Worm (Caenorhabditis elegans) whole organism, L3 larva: ENCODE measurements around the gene fbxa-199.
A peak's percentile ranks its signal among the peaks of the same experiment; 100 is the strongest.
"Not testable (repeated sequence)": the region's sequence is repeated elsewhere in the genome, so short reads cannot be mapped to it uniquely, and the experiment has no call there.

Experiments
- R02D3.7 ChIP-seq: fragments of 150-350 bp; optimal IDR thresholded peaks from 2 replicates; lab custom pipeline; 2014; ENCODE audit warnings: missing biosample characterization, missing genetic modification characterization
- ZK546.5 ChIP-seq: sonication (generic microtip); optimal IDR thresholded peaks from 2 replicates; lab custom pipeline; 2017; ENCODE audit warnings: missing biosample characterization, missing genetic modification characterization
- aly-2 ChIP-seq: fragments of 150-350 bp; optimal IDR thresholded peaks from 2 replicates; lab custom pipeline; 2014; ENCODE audit warnings: missing biosample characterization, missing genetic modification characterization
- ama-1 ChIP-seq: fragments of 150-350 bp; optimal IDR thresholded peaks from 2 replicates; lab custom pipeline; 2018
- ceh-82 ChIP-seq: fragments of 150-350 bp; optimal IDR thresholded peaks from 2 replicates; lab custom pipeline; 2014; ENCODE audit warnings: missing biosample characterization, missing genetic modification characterization
- daf-12 ChIP-seq: fragments of 150-350 bp; optimal IDR thresholded peaks from 2 replicates; lab custom pipeline; 2014; ENCODE audit warnings: missing biosample characterization, missing genetic modification reagents, missing genetic modification characterization
- egl-27 ChIP-seq: sonication (generic microtip); optimal IDR thresholded peaks from 4 replicates; lab custom pipeline; 2017; ENCODE audit warnings: missing biosample characterization, missing genetic modification reagents, missing genetic modification characterization
- elt-1 ChIP-seq: fragments of 150-350 bp; optimal IDR thresholded peaks from 2 replicates; lab custom pipeline; 2014; ENCODE audit warnings: missing biosample characterization, missing genetic modification characterization
- elt-2 ChIP-seq: sonication (generic microtip); optimal IDR thresholded peaks from 2 replicates; lab custom pipeline; 2016; ENCODE audit warnings: missing genetic modification reagents, mild to moderate bottlenecking, missing genetic modification characterization, missing compliant biosample characterization
- elt-3 ChIP-seq, 3 experiments: fragments of 150-350 bp in 1 of 3; sonication (generic microtip) in 2 of 3; optimal IDR thresholded peaks; 2 replicates in 2 of 3; 4 replicates in 1 of 3; lab custom pipeline; 2014 to 2017; ENCODE audit warnings: missing biosample characterization in 3 of 3, missing genetic modification characterization in 3 of 3
- fkh-10 ChIP-seq: sonication (generic microtip); optimal IDR thresholded peaks from 2 replicates; lab custom pipeline; 2017; ENCODE audit warnings: missing biosample characterization, missing genetic modification reagents, missing genetic modification characterization
- fkh-2 ChIP-seq: fragments of 150-350 bp; optimal IDR thresholded peaks from 2 replicates; lab custom pipeline; 2014; ENCODE audit warnings: missing biosample characterization, missing genetic modification reagents, missing genetic modification characterization
- fos-1 ChIP-seq: fragments of 150-350 bp; optimal IDR thresholded peaks from 2 replicates; lab custom pipeline; 2014; ENCODE audit warnings: missing biosample characterization, missing genetic modification characterization
- jun-1 ChIP-seq: fragments of 150-350 bp; optimal IDR thresholded peaks from 2 replicates; lab custom pipeline; 2014; ENCODE audit warnings: missing biosample characterization, missing genetic modification reagents, missing genetic modification characterization
- lin-15B ChIP-seq: fragments of 150-350 bp; optimal IDR thresholded peaks from 2 replicates; lab custom pipeline; 2014; ENCODE audit warnings: missing biosample characterization, missing genetic modification characterization
- lin-39 ChIP-seq: fragments of 150-350 bp; optimal IDR thresholded peaks from 2 replicates; lab custom pipeline; 2018; ENCODE audit warnings: missing biosample characterization, missing genetic modification reagents, missing genetic modification characterization
- lsy-12 ChIP-seq: sonication (generic microtip); optimal IDR thresholded peaks from 2 replicates; lab custom pipeline; 2016; ENCODE audit warnings: mild to moderate bottlenecking, missing genetic modification characterization, missing compliant biosample characterization
- mml-1 ChIP-seq: fragments of 150-350 bp; sonication (generic microtip); optimal IDR thresholded peaks from 3 replicates; lab custom pipeline; 2014; ENCODE audit warnings: missing biosample characterization, missing genetic modification characterization
- nhr-11 ChIP-seq: fragments of 150-350 bp; optimal IDR thresholded peaks from 2 replicates; lab custom pipeline; 2014; ENCODE audit warnings: missing biosample characterization, missing genetic modification characterization
- nhr-23 ChIP-seq: fragments of 150-350 bp; optimal IDR thresholded peaks from 2 replicates; lab custom pipeline; 2014; ENCODE audit warnings: missing biosample characterization, missing genetic modification reagents, missing genetic modification characterization
- nhr-28 ChIP-seq: fragments of 150-350 bp; optimal IDR thresholded peaks from 2 replicates; lab custom pipeline; 2014; ENCODE audit warnings: missing biosample characterization, missing genetic modification characterization
- nhr-67 ChIP-seq: fragments of 150-350 bp; optimal IDR thresholded peaks from 2 replicates; lab custom pipeline; 2014; ENCODE audit warnings: missing biosample characterization, missing genetic modification characterization
- nhr-77 ChIP-seq: fragments of 150-350 bp; optimal IDR thresholded peaks from 2 replicates; lab custom pipeline; 2014; ENCODE audit warnings: missing biosample characterization, missing genetic modification characterization
- pha-4 ChIP-seq: fragments of 150-350 bp; optimal IDR thresholded peaks from 2 replicates; lab custom pipeline; 2014; ENCODE audit warnings: missing biosample characterization, missing genetic modification reagents, missing genetic modification characterization
- pqm-1 ChIP-seq: fragments of 150-350 bp; optimal IDR thresholded peaks from 2 replicates; lab custom pipeline; 2017; ENCODE audit warnings: missing biosample characterization, missing genetic modification characterization, inconsistent platforms
- skn-1 ChIP-seq: fragments of 150-350 bp; optimal IDR thresholded peaks from 2 replicates; lab custom pipeline; 2014; ENCODE audit warnings: missing biosample characterization, missing genetic modification characterization
- snpc-4 ChIP-seq: fragments of 150-350 bp; optimal IDR thresholded peaks from 2 replicates; lab custom pipeline; 2014; ENCODE audit warnings: missing biosample characterization, missing genetic modification characterization
- unc-62 ChIP-seq: fragments of 150-350 bp; sonication (generic microtip); optimal IDR thresholded peaks from 4 replicates; lab custom pipeline; 2014; ENCODE audit warnings: missing biosample characterization, missing genetic modification reagents, missing genetic modification characterization
- zag-1 ChIP-seq: fragments of 150-350 bp; optimal IDR thresholded peaks from 2 replicates; lab custom pipeline; 2014; ENCODE audit warnings: missing biosample characterization, missing genetic modification characterization
- ztf-11 ChIP-seq: fragments of 150-350 bp; optimal IDR thresholded peaks from 2 replicates; lab custom pipeline; 2014; ENCODE audit warnings: missing biosample characterization, missing genetic modification characterization
- ztf-4 ChIP-seq: fragments of 150-350 bp; optimal IDR thresholded peaks from 2 replicates; lab custom pipeline; 2014; ENCODE audit warnings: missing biosample characterization, missing genetic modification characterization

fbxa-199 gene

DNA sequence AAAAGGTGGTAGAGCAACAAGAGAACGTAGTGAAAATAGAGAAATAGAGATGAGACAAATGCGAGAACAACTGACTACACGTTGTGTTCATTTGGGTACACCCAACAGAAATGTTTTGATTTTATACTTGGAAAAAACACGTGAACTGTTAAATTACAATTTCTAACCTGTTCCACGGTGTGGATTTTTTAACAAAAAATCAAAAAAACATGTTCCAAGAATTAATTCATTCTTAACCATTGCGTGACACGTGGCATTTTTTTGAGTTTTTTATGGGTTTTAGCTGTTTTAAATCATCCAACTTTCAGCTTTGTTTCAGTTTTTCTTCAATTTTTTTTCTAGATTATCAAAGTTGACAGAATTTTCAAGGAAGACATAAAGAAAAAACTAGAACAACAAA is 37.2 kb downstream of the fbxa-199 start, which contains the start of gene ech-1.1:
Gene ech-1.1, minus strand, starts transcription at position 101 of the 400 bp plus-strand sequence.
- not testable (repeated sequence) for TF ChIP-seq aly-2, pqm-1, skn-1 (tag; lab: Kevin White, UChicago)

DNA sequence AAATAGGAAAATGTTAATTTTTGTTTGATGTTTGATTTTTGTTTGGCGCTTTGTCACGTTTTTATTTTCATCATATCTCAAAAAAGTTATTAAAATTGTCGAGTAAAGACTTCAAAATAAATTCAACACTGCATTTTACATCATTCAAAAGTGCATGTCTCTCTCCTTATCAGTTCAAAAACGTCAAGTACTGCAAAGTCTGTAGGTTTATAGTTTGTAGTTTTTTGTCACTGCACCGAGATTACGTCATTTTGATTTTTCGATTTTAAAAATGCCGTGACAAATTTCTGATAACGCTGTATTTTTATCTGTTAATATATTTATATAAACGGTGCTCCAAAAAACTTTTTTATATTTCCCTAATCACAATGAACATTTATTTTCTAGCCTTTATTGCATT is 44.0 kb downstream of the fbxa-199 start, which contains the start of gene C29F3.7:
Gene C29F3.7, plus strand, starts transcription at position 254 of the 400 bp plus-strand sequence.
- no peak for TF ChIP-seq nhr-77 (tag; lab: Kevin White, UChicago)
- TF ChIP-seq ZK546.5 (tag; lab: Kevin White, UChicago): no peak
- peak; percentile 99 for TF ChIP-seq pqm-1 (tag; lab: Kevin White, UChicago)
- no peak for TF ChIP-seq R02D3.7
- peak; percentile 57 for TF ChIP-seq jun-1 (tag; lab: Kevin White, UChicago)
- no peak for TF ChIP-seq snpc-4
- TF ChIP-seq ama-1: no peak
- TF ChIP-seq egl-27: peak; percentile 60
- no peak for TF ChIP-seq unc-62
- no peak for TF ChIP-seq fkh-2
- no peak for TF ChIP-seq mml-1
- no peak for TF ChIP-seq lsy-12
- no peak for TF ChIP-seq daf-12 (tag; lab: Kevin White, UChicago)
- peak; percentile 99 for TF ChIP-seq elt-2 (tag; lab: Kevin White, UChicago)
- no peak for TF ChIP-seq fkh-10 (GFP tag; lab: Kevin White, UChicago)
- no peak for TF ChIP-seq nhr-11 (tag; lab: Kevin White, UChicago)
- no peak for TF ChIP-seq zag-1 (tag; lab: Kevin White, UChicago)
- no peak for TF ChIP-seq ztf-4 (tag; lab: Kevin White, UChicago)
- TF ChIP-seq, all 47 proteins: peak for 4

DNA sequence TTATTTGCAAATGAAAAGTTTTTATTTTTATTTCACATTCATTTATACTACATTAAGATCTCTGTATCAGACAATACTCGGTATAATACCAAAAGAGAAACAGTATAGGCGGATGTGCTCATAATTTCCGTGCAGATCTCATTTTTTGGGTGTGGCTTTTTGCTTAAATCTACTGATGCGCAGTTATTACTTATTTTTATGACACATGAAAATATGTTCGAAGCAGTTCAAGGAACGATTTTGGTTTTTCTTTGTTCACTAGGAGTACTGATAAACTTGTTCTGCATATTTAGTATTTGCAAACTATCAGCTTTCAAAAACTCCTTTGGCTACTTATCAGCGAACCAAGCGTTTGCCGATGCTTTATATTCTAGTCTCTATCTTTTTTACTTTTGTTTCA is 46.3 kb downstream of the fbxa-199 start, which contains the start of gene srx-58:
Gene srx-58, plus strand, starts transcription at position 301 of the 400 bp plus-strand sequence.
- TF ChIP-seq elt-3 (tag; optimal IDR thresholded peaks at IDR 0.05; lab: Kevin White, UChicago) (no peak), fkh-10 (GFP tag; lab: Kevin White, UChicago) (no peak)

DNA sequence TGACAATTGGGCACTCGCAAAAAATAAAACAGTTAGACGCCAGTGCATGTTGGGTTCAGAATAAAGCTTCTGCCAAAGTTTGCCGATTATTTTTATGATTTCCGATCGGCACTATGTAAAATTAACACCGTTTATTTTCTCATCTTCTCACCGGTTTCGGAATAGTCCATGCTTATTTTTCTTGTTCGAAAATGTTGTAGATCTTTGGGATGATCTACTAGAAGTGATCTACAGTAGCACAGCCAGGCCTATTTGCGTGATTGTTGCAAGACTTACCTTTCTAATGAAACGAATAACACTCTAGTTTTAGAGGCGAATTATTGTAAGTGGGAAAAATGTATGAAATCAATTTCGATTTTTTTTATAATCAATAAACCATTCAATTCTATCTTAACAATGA is 48.0 kb downstream of the fbxa-199 start, which contains the start of gene clec-231:
Gene clec-231, minus strand, starts transcription at position 101 of the 400 bp plus-strand sequence.
- TF ChIP-seq fkh-10 (GFP tag; lab: Kevin White, UChicago): no peak
- no peak for TF ChIP-seq egl-27
- no peak for TF ChIP-seq nhr-23 (tag; lab: Kevin White, UChicago)
- TF ChIP-seq, all 47 proteins: peak for 0

DNA sequence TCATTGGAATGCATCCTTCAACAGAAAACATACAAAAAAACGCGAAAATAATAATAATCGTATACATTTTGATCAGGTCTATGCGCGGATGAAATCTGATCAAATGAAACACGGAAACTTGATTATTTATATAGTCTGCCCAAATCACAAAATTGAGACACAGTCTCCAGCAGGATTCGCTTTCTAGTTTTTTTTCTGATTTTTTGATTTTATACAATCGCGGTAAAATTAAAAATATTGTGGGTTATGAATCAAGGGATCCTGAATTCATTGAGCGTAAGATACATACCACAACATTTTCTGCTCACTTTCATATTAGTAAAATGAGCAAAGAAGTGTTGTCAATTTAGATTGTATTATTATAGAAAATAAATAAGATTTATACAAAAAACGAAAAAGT is 49.6 kb downstream of the fbxa-199 start, which contains the start of gene clec-230:
Gene clec-230, minus strand, starts transcription at position 101 of the 400 bp plus-strand sequence.
- TF ChIP-seq fkh-2 (no peak), nhr-67 (tag; lab: Kevin White, UChicago) (no peak), nhr-23 (tag; lab: Kevin White, UChicago) (no peak), fos-1 (tag; lab: Kevin White, UChicago) (no peak), elt-1 (tag; lab: Kevin White, UChicago) (no peak), lin-39 (tag; lab: Kevin White, UChicago) (no peak), elt-2 (tag; lab: Kevin White, UChicago) (no peak), lin-15B (no peak), pqm-1 (tag; lab: Kevin White, UChicago) (no peak), ceh-82 (tag; lab: Kevin White, UChicago) (no peak), pha-4 (tag; lab: Kevin White, UChicago) (no peak), egl-27 (no peak), aly-2 (tag; lab: Kevin White, UChicago) (no peak), nhr-28 (tag; lab: Kevin White, UChicago) (no peak), ztf-11 (no peak)
